Fruit fly (Drosophila melanogaster): ENCODE results near the gene CG14879.

Gene CG14879

dm6 chr3R:16359098-16359497, 10.1 kb upstream of the CG14879 start, which contains the start of gene CG17931 (continued):
- TF ChIP-seq CG14710 (tag; optimal IDR thresholded peaks at IDR 0.05) (peak; percentile 66), CG17612 (GFP tag; IDR thresholded peaks at IDR 0.05) (no peak), Ets97D (GFP tag; optimal IDR thresholded peaks at IDR 0.05) (peak; percentile 82), Lhr (GFP tag; optimal IDR thresholded peaks at IDR 0.05) (peak; percentile 60), pzg (GFP tag; optimal IDR thresholded peaks at IDR 0.05) (peak; percentile 95), CG6175 (GFP tag; IDR thresholded peaks at IDR 0.05) (no peak), lbe (GFP tag; optimal IDR thresholded peaks at IDR 0.05) (peak; percentile 43), CG2712 (tag; optimal IDR thresholded peaks at IDR 0.05) (peak; percentile 44), CG8478 (optimal IDR thresholded peaks at IDR 0.05) (no peak), Lim3 (GFP tag; IDR thresholded peaks at IDR 0.05) (no peak), HHEX (GFP tag; optimal IDR thresholded peaks at IDR 0.05) (no peak), CHES-1-like (GFP tag; optimal IDR thresholded peaks at IDR 0.05) (peak; percentile 20), CG4820 (GFP tag; optimal IDR thresholded peaks at IDR 0.05) (no peak), Hmr (GFP tag; optimal IDR thresholded peaks at IDR 0.05) (peak; percentile 48), CG1529 (GFP tag; optimal IDR thresholded peaks at IDR 0.05) (no peak), lab (GFP tag; optimal IDR thresholded peaks at IDR 0.05) (no peak), CG8944 (GFP tag; optimal IDR thresholded peaks at IDR 0.05) (no peak), CG6689 (GFP tag; IDR thresholded peaks at IDR 0.05) (no peak), CG32767 (GFP tag; IDR thresholded peaks at IDR 0.05) (no peak), CG1233 (GFP tag; optimal IDR thresholded peaks at IDR 0.05) (no peak), Hr3 (GFP tag; optimal IDR thresholded peaks at IDR 0.05) (peak; percentile 8), gfzf (GFP tag; optimal IDR thresholded peaks at IDR 0.05) (peak; percentile 98), lilli (GFP tag; optimal IDR thresholded peaks at IDR 0.05) (peak; percentile 21), CG31388 (GFP tag; optimal IDR thresholded peaks at IDR 0.05) (no peak), CG6854 (GFP tag; optimal IDR thresholded peaks at IDR 0.05) (no peak), Camta (GFP tag; optimal IDR thresholded peaks at IDR 0.05) (no peak), CG2875 (GFP tag; optimal IDR thresholded peaks at IDR 0.05) (no peak), CG3847 (GFP tag; IDR thresholded peaks at IDR 0.05) (peak; percentile 32; the same call in 1 of the 2 replicates), CG3995 (GFP tag; optimal IDR thresholded peaks at IDR 0.05) (no peak), CG2120 (GFP tag; optimal IDR thresholded peaks at IDR 0.05) (no peak), CG3163 (GFP tag; optimal IDR thresholded peaks at IDR 0.05) (no peak), onecut (GFP tag; IDR thresholded peaks at IDR 0.05) (no peak; the same call in 1 of the 2 replicates), Med (GFP tag) (peak; percentile 83), CG4404 (GFP tag; IDR thresholded peaks at IDR 0.05) (no peak), Doc2 (GFP tag; IDR thresholded peaks at IDR 0.05) (no peak), crc (GFP tag; optimal IDR thresholded peaks at IDR 0.05) (no peak), Stat92E (GFP tag; optimal IDR thresholded peaks at IDR 0.05) (peak in 1 of 3 experiments; percentile 55), CG31441 (GFP tag; IDR thresholded peaks at IDR 0.05) (no peak), HmgD (GFP tag; optimal IDR thresholded peaks at IDR 0.05) (peak; percentile 5), CG9932 (GFP tag; IDR thresholded peaks at IDR 0.05) (no peak), CG4730 (GFP tag; IDR thresholded peaks at IDR 0.05) (no peak), CG6683 (GFP tag; optimal IDR thresholded peaks at IDR 0.05) (no peak), CG7963 (GFP tag; IDR thresholded peaks at IDR 0.05; ENCODE audit: partially characterized antibody) (no peak), Nf-YC (tag; optimal IDR thresholded peaks at IDR 0.05) (peak; percentile 39), CG30403 (GFP tag; optimal IDR thresholded peaks at IDR 0.05) (no peak), NC2β (GFP tag; optimal IDR thresholded peaks at IDR 0.05) (peak; percentile 20), CG15514 (GFP tag; optimal IDR thresholded peaks at IDR 0.05) (peak; percentile 62), ranshi (GFP tag; IDR thresholded peaks at IDR 0.05) (no peak), CG15479 (GFP tag; optimal IDR thresholded peaks at IDR 0.05) (peak; percentile 10), fd102C (GFP tag; optimal IDR thresholded peaks at IDR 0.05) (no peak), fd64A (GFP tag; optimal IDR thresholded peaks at IDR 0.05) (no peak), vnd (GFP tag; IDR thresholded peaks at IDR 0.05; ENCODE audit: partially characterized antibody) (no peak)
